Worm (Caenorhabditis elegans) whole organism, young adult: ENCODE results near the gene F10E7.11.

Experiments
- B0336.3 ChIP-seq: fragments of 200-800 bp; sonication (Bioruptor generic); IDR thresholded peaks from 2 replicates; pipeline ENCODE4 v1.3.6; 2022; ENCODE audit warnings: missing genetic modification characterization, missing compliant biosample characterization
- C17E4.6 ChIP-seq: fragments of 200-800 bp; sonication (Bioruptor generic); IDR thresholded peaks from 2 replicates; pipeline ENCODE4 v1.3.6; 2022; ENCODE audit warnings: missing genetic modification reagents, missing genetic modification characterization, missing compliant biosample characterization
- F22D6.2 ChIP-seq: sonication (generic microtip); optimal IDR thresholded peaks from 2 replicates; lab custom pipeline; 2016; ENCODE audit warnings: mild to moderate bottlenecking, missing genetic modification characterization, missing compliant biosample characterization
- attf-5 ChIP-seq: fragments of 200-800 bp; sonication (Bioruptor generic); optimal IDR thresholded peaks from 2 replicates; lab custom pipeline; 2018; ENCODE audit warnings: mild to moderate bottlenecking, missing genetic modification characterization, missing compliant biosample characterization
- efl-1 ChIP-seq: fragments of 150-350 bp; optimal IDR thresholded peaks from 2 replicates; lab custom pipeline; 2014; ENCODE audit warnings: missing biosample characterization, missing genetic modification reagents, missing genetic modification characterization
- gei-17 ChIP-seq: fragments of 200-800 bp; sonication (Bioruptor generic); optimal IDR thresholded peaks from 2 replicates; lab custom pipeline; 2018; ENCODE audit warnings: mild to moderate bottlenecking, missing genetic modification characterization, missing compliant biosample characterization
- hmg-20 ChIP-seq: fragments of 200-800 bp; sonication (Bioruptor generic); IDR thresholded peaks from 2 replicates; pipeline ENCODE4 v1.3.6; 2022; ENCODE audit warnings: missing genetic modification reagents, missing genetic modification characterization, missing compliant biosample characterization
- lin-54 ChIP-seq: fragments of 200-800 bp; sonication (Bioruptor generic); optimal IDR thresholded peaks from 2 replicates; lab custom pipeline; 2018; ENCODE audit warnings: mild to moderate bottlenecking, missing genetic modification characterization, missing compliant biosample characterization
- lsy-27 ChIP-seq: sonication (generic microtip); optimal IDR thresholded peaks from 2 replicates; lab custom pipeline; 2017; ENCODE audit warnings: missing genetic modification characterization, mild to moderate bottlenecking, missing compliant biosample characterization, antibody characterized with exemption, missing genotype, borderline replicate concordance; ENCODE audit not compliant: insufficient read depth
- nhr-80 ChIP-seq: sonication (generic microtip); optimal IDR thresholded peaks from 2 replicates; lab custom pipeline; 2016; ENCODE audit warnings: missing genetic modification characterization, missing compliant biosample characterization
- sea-2 ChIP-seq: fragments of 200-800 bp; sonication (Bioruptor generic); IDR thresholded peaks from 2 replicates; pipeline ENCODE4 v1.3.6; 2022; ENCODE audit warnings: missing genetic modification characterization, missing compliant biosample characterization
- snpc-4 ChIP-seq, 5 experiments: fragments of 150-350 bp in 1 of 5; sonication (generic microtip) in 4 of 5; optimal IDR thresholded peaks; 2 replicates each; lab custom pipeline; 2014 to 2018; ENCODE audit warnings: missing genetic modification characterization in 5 of 5, missing biosample characterization in 3 of 5, antibody characterized with exemption in 2 of 5, mild to moderate bottlenecking in 2 of 5, missing compliant biosample characterization in 2 of 5, missing genotype in 2 of 5, moderate library complexity in 2 of 5, missing genetic modification reagents in 1 of 5
- unc-62 ChIP-seq: fragments of 150-350 bp; optimal IDR thresholded peaks from 2 replicates; lab custom pipeline; 2014; ENCODE audit warnings: missing biosample characterization, missing genetic modification reagents, missing genetic modification characterization
- ztf-22 ChIP-seq: fragments of 200-800 bp; sonication (Bioruptor generic); optimal IDR thresholded peaks from 2 replicates; lab custom pipeline; 2018; ENCODE audit warnings: mild to moderate bottlenecking, missing genetic modification characterization, moderate library complexity, missing compliant biosample characterization

ce11 chrII:7116350-7116749, 6.3 kb downstream of the F10E7.11 start, which contains the start of gene spon-1:
- TF ChIP-seq attf-5 (no peak), ztf-22 (GFP tag; lab: Kevin White, UChicago) (no peak), nhr-80 (tag; lab: Kevin White, UChicago) (no peak), gei-17 (GFP tag; lab: Kevin White, UChicago) (no peak), B0336.3 (GFP tag; lab: Robert Waterston, UW) (no peak), lsy-27 (tag; lab: Kevin White, UChicago) (no peak), hmg-20 (no peak), sea-2 (GFP tag; lab: Robert Waterston, UW) (no peak), unc-62 (no peak), lin-54 (GFP tag; lab: Kevin White, UChicago) (no peak), F22D6.2 (tag; lab: Kevin White, UChicago) (no peak), efl-1 (GFP tag; lab: Kevin White, UChicago) (no peak), snpc-4 (GFP tag; optimal IDR thresholded peaks at IDR 0.05; lab: Kevin White, UChicago) (no peak), snpc-4 (tag; optimal IDR thresholded peaks at IDR 0.05; lab: Kevin White, UChicago) (no peak), C17E4.6 (GFP tag; lab: Robert Waterston, UW) (no peak)
